Worm (Caenorhabditis elegans) whole organism, young adult: Measurements from ENCODE around the gene mab-10.
A peak's percentile ranks its signal among the peaks of the same experiment; 100 is the strongest.

Source experiments
- B0035.1 ChIP-seq: sonication (generic microtip); optimal IDR thresholded peaks from 2 replicates; lab custom pipeline; 2016; ENCODE audit warnings: missing genetic modification characterization, mild to moderate bottlenecking, missing compliant biosample characterization, missing genotype, missing genetic modification reagents
- B0336.3 ChIP-seq: fragments of 200-800 bp; sonication (Bioruptor generic); IDR thresholded peaks from 2 replicates; pipeline ENCODE4 v1.3.6; 2022; ENCODE audit warnings: missing genetic modification characterization, missing compliant biosample characterization
- C06A6.2 ChIP-seq: fragments of 200-800 bp; sonication (Bioruptor generic); conservative IDR thresholded peaks from 2 replicates; pipeline ENCODE4 v1.3.6; 2022; ENCODE audit warnings: missing genetic modification characterization, missing compliant biosample characterization
- F52B5.7 ChIP-seq: sonication (generic microtip); optimal IDR thresholded peaks from 2 replicates; lab custom pipeline; 2016; ENCODE audit warnings: mild to moderate bottlenecking, missing genetic modification characterization, missing compliant biosample characterization
- F57C9.4 ChIP-seq: sonication (generic microtip); optimal IDR thresholded peaks from 2 replicates; lab custom pipeline; 2017; ENCODE audit warnings: mild to moderate bottlenecking, missing genetic modification characterization, missing compliant biosample characterization
- K11D2.4 ChIP-seq: fragments of 200-800 bp; sonication (Bioruptor generic); IDR thresholded peaks from 2 replicates; pipeline ENCODE4 v1.3.6; 2022; ENCODE audit warnings: missing genetic modification reagents, missing genetic modification characterization, missing compliant biosample characterization
- K12H6.12 ChIP-seq: fragments of 200-800 bp; sonication (Bioruptor generic); optimal IDR thresholded peaks from 2 replicates; lab custom pipeline; 2018; ENCODE audit warnings: mild to moderate bottlenecking, missing genetic modification characterization, missing compliant biosample characterization
- T07F8.4 ChIP-seq: sonication (generic microtip); optimal IDR thresholded peaks from 2 replicates; lab custom pipeline; 2016; ENCODE audit warnings: mild to moderate bottlenecking, missing genetic modification characterization, moderate library complexity, missing compliant biosample characterization
- T26A5.8 ChIP-seq: sonication (generic microtip); optimal IDR thresholded peaks from 2 replicates; lab custom pipeline; 2016; ENCODE audit warnings: missing genetic modification characterization, missing compliant biosample characterization
- Y53G8AR.9 ChIP-seq: fragments of 200-800 bp; sonication (Bioruptor generic); conservative IDR thresholded peaks from 2 replicates; pipeline ENCODE4 v1.3.6; 2022; ENCODE audit warnings: missing genetic modification reagents, missing genetic modification characterization, missing compliant biosample characterization
- ama-1 ChIP-seq, 3 experiments: fragments of 150-350 bp in 1 of 3; sonication (generic microtip) in 2 of 3; optimal IDR thresholded peaks; 2 replicates each; lab custom pipeline; 2014 to 2018; ENCODE audit warnings: missing biosample characterization in 2 of 3, missing genetic modification characterization in 2 of 3, missing genetic modification reagents in 2 of 3
- aptf-2 ChIP-seq: fragments of 200-800 bp; sonication (Bioruptor generic); conservative IDR thresholded peaks from 2 replicates; pipeline ENCODE4 v1.3.6; 2022; ENCODE audit warnings: missing genetic modification reagents, missing genetic modification characterization, missing compliant biosample characterization
- aptf-3 ChIP-seq: fragments of 200-800 bp; sonication (Bioruptor generic); IDR thresholded peaks from 2 replicates; pipeline ENCODE4 v1.3.6; 2022; ENCODE audit warnings: missing genetic modification characterization, missing compliant biosample characterization
- attf-6 ChIP-seq: fragments of 200-800 bp; sonication (Bioruptor generic); IDR thresholded peaks from 2 replicates; pipeline ENCODE4 v1.3.6; 2022; ENCODE audit warnings: missing genetic modification reagents, missing genetic modification characterization, missing compliant biosample characterization
- cebp-1 ChIP-seq, 2 experiments: fragments of 200-800 bp in 1 of 2; sonication (Bioruptor generic) in 1 of 2; sonication (generic microtip) in 1 of 2; IDR thresholded peaks in 1 of 2; optimal IDR thresholded peaks in 1 of 2; 2 replicates each; pipeline versions ENCODE4 v1.3.6 to Lab custom; 2017 to 2022; ENCODE audit warnings: missing compliant biosample characterization in 2 of 2, missing genetic modification characterization in 2 of 2, mild to moderate bottlenecking in 1 of 2, missing genetic modification reagents in 1 of 2, moderate library complexity in 1 of 2
- ceh-27 ChIP-seq: fragments of 200-800 bp; sonication (Bioruptor generic); optimal IDR thresholded peaks from 2 replicates; lab custom pipeline; 2018; ENCODE audit warnings: mild to moderate bottlenecking, missing genetic modification characterization, moderate library complexity, missing compliant biosample characterization
- ceh-91 ChIP-seq: fragments of 200-800 bp; sonication (Bioruptor generic); IDR thresholded peaks from 2 replicates; pipeline ENCODE4 v1.3.6; 2022; ENCODE audit warnings: missing genetic modification reagents, missing genetic modification characterization, missing compliant biosample characterization
- chd-7 ChIP-seq: sonication (generic microtip); optimal IDR thresholded peaks from 2 replicates; lab custom pipeline; 2016; ENCODE audit warnings: mild to moderate bottlenecking, missing genetic modification characterization, moderate library complexity, missing compliant biosample characterization
- dpl-1 ChIP-seq: fragments of 150-350 bp; optimal IDR thresholded peaks from 2 replicates; lab custom pipeline; 2014; ENCODE audit warnings: missing biosample characterization, missing genetic modification reagents, missing genetic modification characterization
- efl-1 ChIP-seq: fragments of 150-350 bp; optimal IDR thresholded peaks from 2 replicates; lab custom pipeline; 2014; ENCODE audit warnings: missing biosample characterization, missing genetic modification reagents, missing genetic modification characterization
- egl-18 ChIP-seq: fragments of 200-800 bp; sonication (Bioruptor generic); IDR thresholded peaks from 2 replicates; pipeline ENCODE4 v1.3.6; 2022; ENCODE audit warnings: missing genetic modification reagents, missing genetic modification characterization, missing compliant biosample characterization
- ekl-4 ChIP-seq: fragments of 200-800 bp; sonication (Bioruptor generic); IDR thresholded peaks from 2 replicates; pipeline ENCODE4 v1.3.6; 2022; ENCODE audit warnings: missing genetic modification reagents, missing genetic modification characterization, missing compliant biosample characterization
- him-1 ChIP-seq: sonication (generic microtip); optimal IDR thresholded peaks from 2 replicates; lab custom pipeline; 2016; ENCODE audit warnings: missing genotype, missing genetic modification reagents, missing genetic modification characterization, missing compliant biosample characterization
- hlh-12 ChIP-seq: sonication (generic microtip); optimal IDR thresholded peaks from 2 replicates; lab custom pipeline; 2016; ENCODE audit warnings: missing genetic modification characterization, missing compliant biosample characterization
- hlh-26 ChIP-seq: fragments of 200-800 bp; sonication (Bioruptor generic); conservative IDR thresholded peaks from 2 replicates; pipeline ENCODE4 v1.3.6; 2022; ENCODE audit warnings: missing genetic modification reagents, missing genetic modification characterization, missing compliant biosample characterization
- hmg-1.2 ChIP-seq: fragments of 200-800 bp; sonication (Bioruptor generic); IDR thresholded peaks from 2 replicates; pipeline ENCODE4 v1.3.6; 2022; ENCODE audit warnings: missing genetic modification reagents, missing genetic modification characterization, missing compliant biosample characterization
- lin-26 ChIP-seq: fragments of 200-800 bp; sonication (Bioruptor generic); IDR thresholded peaks from 2 replicates; pipeline ENCODE4 v1.3.6; 2022; ENCODE audit warnings: missing genetic modification reagents, missing genetic modification characterization, missing compliant biosample characterization
- lir-1 ChIP-seq: fragments of 200-800 bp; sonication (Bioruptor generic); conservative IDR thresholded peaks from 2 replicates; pipeline ENCODE4 v1.3.6; 2022; ENCODE audit warnings: missing genetic modification reagents, missing genetic modification characterization, missing compliant biosample characterization
- lsl-1 ChIP-seq: fragments of 200-800 bp; sonication (Bioruptor generic); optimal IDR thresholded peaks from 2 replicates; lab custom pipeline; 2018; ENCODE audit warnings: mild to moderate bottlenecking, missing genetic modification characterization, moderate library complexity, missing compliant biosample characterization
- madf-3 ChIP-seq: fragments of 200-800 bp; sonication (Bioruptor generic); IDR thresholded peaks from 2 replicates; pipeline ENCODE4 v1.3.6; 2022; ENCODE audit warnings: missing genetic modification reagents, missing genetic modification characterization, missing compliant biosample characterization
- madf-8 ChIP-seq: fragments of 200-800 bp; sonication (Bioruptor generic); conservative IDR thresholded peaks from 2 replicates; pipeline ENCODE4 v1.3.6; 2022; ENCODE audit warnings: missing genetic modification reagents, missing genetic modification characterization, missing compliant biosample characterization
- mcd-1 ChIP-seq: fragments of 200-800 bp; sonication (Bioruptor generic); IDR thresholded peaks from 2 replicates; pipeline ENCODE4 v1.3.6; 2022; ENCODE audit warnings: missing genetic modification reagents, missing genetic modification characterization, missing compliant biosample characterization
- mel-28 ChIP-seq: sonication (generic microtip); optimal IDR thresholded peaks from 2 replicates; lab custom pipeline; 2016; ENCODE audit warnings: borderline replicate concordance, mild to moderate bottlenecking, missing genetic modification characterization, missing compliant biosample characterization
- mxl-1 ChIP-seq: sonication (generic microtip); optimal IDR thresholded peaks from 2 replicates; lab custom pipeline; 2016; ENCODE audit warnings: missing genetic modification characterization, missing compliant biosample characterization
- nfya-2 ChIP-seq: fragments of 200-800 bp; sonication (Bioruptor generic); IDR thresholded peaks from 2 replicates; pipeline ENCODE4 v1.3.6; 2022; ENCODE audit warnings: missing genetic modification reagents, missing genetic modification characterization, missing compliant biosample characterization
- nhr-80 ChIP-seq: sonication (generic microtip); optimal IDR thresholded peaks from 2 replicates; lab custom pipeline; 2016; ENCODE audit warnings: missing genetic modification characterization, missing compliant biosample characterization
- pha-4 ChIP-seq: fragments of 150-350 bp; sonication (generic microtip); optimal IDR thresholded peaks from 2 replicates; lab custom pipeline; 2014; ENCODE audit warnings: missing biosample characterization, missing genetic modification reagents, missing genetic modification characterization
- sdz-38 ChIP-seq: sonication (generic microtip); optimal IDR thresholded peaks from 2 replicates; lab custom pipeline; 2016; ENCODE audit warnings: missing genotype, missing genetic modification characterization, missing compliant biosample characterization
- snpc-1.1 ChIP-seq: sonication (generic microtip); optimal IDR thresholded peaks from 2 replicates; lab custom pipeline; 2017; ENCODE audit warnings: missing genetic modification characterization, mild to moderate bottlenecking, missing compliant biosample characterization, antibody characterized with exemption, moderate library complexity, missing genotype, missing genetic modification reagents; ENCODE audit not compliant: insufficient read depth
- snpc-3.4 ChIP-seq: sonication (generic microtip); optimal IDR thresholded peaks from 2 replicates; lab custom pipeline; 2017; ENCODE audit warnings: missing genetic modification characterization, mild to moderate bottlenecking, missing compliant biosample characterization, antibody characterized with exemption, moderate library complexity, missing genotype, missing genetic modification reagents
- somi-1 ChIP-seq: fragments of 200-800 bp; sonication (Bioruptor generic); optimal IDR thresholded peaks from 2 replicates; lab custom pipeline; 2018; ENCODE audit warnings: mild to moderate bottlenecking, missing genetic modification characterization, missing compliant biosample characterization
- sptf-2 ChIP-seq: fragments of 200-800 bp; sonication (Bioruptor generic); optimal IDR thresholded peaks from 2 replicates; lab custom pipeline; 2018; ENCODE audit warnings: mild to moderate bottlenecking, missing genetic modification characterization, missing compliant biosample characterization
- tbp1 ChIP-seq: fragments of 200-800 bp; sonication (Bioruptor generic); optimal IDR thresholded peaks from 2 replicates; lab custom pipeline; 2018; ENCODE audit warnings: mild to moderate bottlenecking, missing genetic modification characterization, missing compliant biosample characterization
- unc-130 ChIP-seq: sonication (generic microtip); optimal IDR thresholded peaks from 2 replicates; lab custom pipeline; 2016; ENCODE audit warnings: missing genetic modification reagents, missing genetic modification characterization, missing compliant biosample characterization
- xnd-1 ChIP-seq: sonication (generic microtip); optimal IDR thresholded peaks from 2 replicates; lab custom pipeline; 2016; ENCODE audit warnings: missing genotype, missing genetic modification reagents, missing genetic modification characterization, missing compliant biosample characterization
- zim-3 ChIP-seq: sonication (generic microtip); optimal IDR thresholded peaks from 2 replicates; lab custom pipeline; 2017; ENCODE audit warnings: mild to moderate bottlenecking, missing genetic modification characterization, moderate library complexity, missing compliant biosample characterization
- ztf-18 ChIP-seq: sonication (generic microtip); optimal IDR thresholded peaks from 2 replicates; lab custom pipeline; 2016; ENCODE audit warnings: missing genotype, mild to moderate bottlenecking, missing genetic modification characterization, missing compliant biosample characterization

The mab-10 gene

DNA sequence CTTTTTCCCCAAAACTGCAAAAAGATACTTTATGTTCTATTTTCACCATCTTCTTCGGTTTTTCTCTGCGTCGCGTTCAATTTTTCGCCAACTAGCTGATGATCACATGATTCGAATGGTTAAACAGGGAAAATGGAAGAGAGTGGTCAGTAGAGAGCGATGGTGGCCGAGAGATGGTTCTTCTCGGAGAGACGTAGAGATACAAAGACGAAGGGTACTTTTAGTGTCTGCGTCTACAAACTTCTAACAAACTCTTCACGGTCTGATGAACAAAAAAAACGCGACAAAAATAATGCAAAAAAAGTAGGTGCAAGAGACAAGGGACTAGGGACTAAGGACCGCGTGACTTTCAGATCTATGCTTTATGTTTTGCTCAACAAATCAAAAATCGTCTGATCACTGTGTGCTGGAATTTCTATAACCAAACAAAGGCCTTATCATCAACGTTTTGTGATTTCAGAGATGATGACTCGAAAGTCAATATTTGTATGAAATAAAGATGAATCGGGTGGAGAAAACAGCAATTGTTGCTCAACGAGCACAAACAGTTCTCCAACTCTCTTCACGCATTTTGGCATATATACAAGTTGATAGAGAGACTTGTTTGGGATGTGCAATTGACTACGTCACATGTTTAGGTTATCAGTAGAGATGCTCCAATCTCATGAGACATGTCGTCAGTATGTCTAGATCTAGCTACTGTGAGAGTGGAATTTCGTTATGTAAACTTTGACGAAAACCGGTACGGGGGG is 24.3 kb downstream of the mab-10 start (continued):
- TF ChIP-seq attf-6 (GFP tag; lab: Robert Waterston, UW) = no peak
- 0 out of 2 replicates have a peak, but pooled peaks have one; percentile 49 for TF ChIP-seq lir-1 (GFP tag; lab: Robert Waterston, UW)
- no peak for TF ChIP-seq nfya-2 (GFP tag; lab: Robert Waterston, UW)
- TF ChIP-seq B0336.3 (GFP tag; lab: Robert Waterston, UW) = peak; percentile 80; the same call in 1 of the 2 replicates
- peak; percentile 76 for TF ChIP-seq C06A6.2 (GFP tag; lab: Robert Waterston, UW)
- no peak for TF ChIP-seq zim-3 (tag; lab: Kevin White, UChicago)
- peak; percentile 5 for TF ChIP-seq snpc-1.1 (tag; lab: Kevin White, UChicago)
- no peak for TF ChIP-seq aptf-3 (GFP tag; lab: Robert Waterston, UW)
- TF ChIP-seq egl-18 (GFP tag; lab: Robert Waterston, UW) = no peak
- TF ChIP-seq pha-4 (tag; lab: Kevin White, UChicago) = no peak
- TF ChIP-seq lin-26 = peak; percentile 60; the same call in 1 of the 2 replicates
- TF ChIP-seq K12H6.12 = peak; percentile 90
- peak; percentile 22 for TF ChIP-seq B0035.1 (tag; lab: Kevin White, UChicago)
- no peak for TF ChIP-seq sptf-2 (GFP tag; lab: Kevin White, UChicago)
- TF ChIP-seq madf-8 = no peak
- no peak for TF ChIP-seq aptf-2
- peak; percentile 54 for TF ChIP-seq nhr-80 (tag; lab: Kevin White, UChicago)
- TF ChIP-seq F52B5.7 = peak; percentile 52
- TF ChIP-seq K11D2.4 (GFP tag; lab: Robert Waterston, UW) = peak; percentile 74
- peak; percentile 81 for TF ChIP-seq madf-3 (GFP tag; lab: Robert Waterston, UW)
- no peak for TF ChIP-seq dpl-1 (GFP tag; lab: Kevin White, UChicago)
- peak; percentile 82 for TF ChIP-seq ceh-27 (GFP tag; lab: Kevin White, UChicago)
- TF ChIP-seq snpc-3.4 (tag; lab: Kevin White, UChicago) = no peak
- no peak for TF ChIP-seq ztf-18 (tag; lab: Kevin White, UChicago)
- TF ChIP-seq mcd-1 = peak; percentile 69
- TF ChIP-seq unc-130 (GFP tag; lab: Kevin White, UChicago) = no peak
- 0 out of 2 replicates have a peak, but pooled peaks have one; percentile 12 for TF ChIP-seq Y53G8AR.9 (GFP tag; lab: Robert Waterston, UW)
- TF ChIP-seq ekl-4 (GFP tag; lab: Robert Waterston, UW) = peak; percentile 71
- TF ChIP-seq tbp1 (GFP tag; lab: Kevin White, UChicago) = peak; percentile 52
- no peak for TF ChIP-seq cebp-1 (GFP tag; IDR thresholded peaks at IDR 0.05; lab: Robert Waterston, UW)
- peak; percentile 84 for TF ChIP-seq cebp-1 (tag; optimal IDR thresholded peaks at IDR 0.05; lab: Kevin White, UChicago)
- TF ChIP-seq hlh-26 (GFP tag; lab: Robert Waterston, UW) = no peak
- peak; percentile 87 for TF ChIP-seq somi-1
- TF ChIP-seq mxl-1 (tag; lab: Kevin White, UChicago) = no peak
- TF ChIP-seq chd-7 (tag; lab: Kevin White, UChicago) = peak; percentile 87
- no peak for TF ChIP-seq efl-1 (GFP tag; lab: Kevin White, UChicago)
- no peak for TF ChIP-seq sdz-38 (tag; lab: Kevin White, UChicago)
- TF ChIP-seq T26A5.8 (tag; lab: Kevin White, UChicago) = no peak
- TF ChIP-seq hlh-12 (tag; lab: Kevin White, UChicago) = no peak
- TF ChIP-seq xnd-1 = no peak
- no peak for TF ChIP-seq ceh-91 (GFP tag; lab: Robert Waterston, UW)
- no peak for TF ChIP-seq F57C9.4 (tag; lab: Kevin White, UChicago)
- TF ChIP-seq mel-28 = no peak
- no peak for TF ChIP-seq ama-1 (optimal IDR thresholded peaks at IDR 0.05; lab: Kevin White, UChicago)
- peak in 1 of 2 experiments; percentile 12 for TF ChIP-seq ama-1 (GFP tag; optimal IDR thresholded peaks at IDR 0.05; lab: Kevin White, UChicago)
- TF ChIP-seq him-1 (tag; lab: Kevin White, UChicago) = no peak
- TF ChIP-seq lsl-1 = no peak
- TF ChIP-seq T07F8.4 (tag; lab: Kevin White, UChicago) = peak; percentile 34
- peak; percentile 87 for TF ChIP-seq hmg-1.2
